Worm (Caenorhabditis elegans) whole organism, L1 larva: ENCODE results near the gene srab-1.

Experiments
- aly-2 ChIP-seq: fragments of 150-350 bp; optimal IDR thresholded peaks from 2 replicates; lab custom pipeline; 2014; ENCODE audit warnings: missing biosample characterization, missing genetic modification characterization
- ces-1 ChIP-seq: fragments of 150-350 bp; optimal IDR thresholded peaks from 2 replicates; lab custom pipeline; 2014; ENCODE audit warnings: missing biosample characterization, missing genetic modification reagents, missing genetic modification characterization
- lin-15B ChIP-seq: fragments of 150-350 bp; sonication (generic microtip); optimal IDR thresholded peaks from 3 replicates; lab custom pipeline; 2014; ENCODE audit warnings: missing biosample characterization, missing genetic modification characterization
- lsy-2 ChIP-seq, 2 experiments: fragments of 150-350 bp; optimal IDR thresholded peaks; 2 replicates each; lab custom pipeline; 2014; ENCODE audit warnings: missing biosample characterization in 2 of 2, missing genetic modification characterization in 2 of 2
- nhr-237 ChIP-seq: fragments of 150-350 bp; optimal IDR thresholded peaks from 2 replicates; lab custom pipeline; 2014; ENCODE audit warnings: missing biosample characterization, missing genetic modification characterization
- snpc-4 ChIP-seq: fragments of 150-350 bp; optimal IDR thresholded peaks from 2 replicates; lab custom pipeline; 2014; ENCODE audit warnings: missing biosample characterization, missing genetic modification characterization
- sox-4 ChIP-seq: sonication (generic microtip); optimal IDR thresholded peaks from 2 replicates; lab custom pipeline; 2016; ENCODE audit warnings: missing genetic modification characterization, missing compliant biosample characterization
- unc-130 ChIP-seq: fragments of 150-350 bp; optimal IDR thresholded peaks from 2 replicates; lab custom pipeline; 2017; ENCODE audit warnings: missing biosample characterization, missing genetic modification characterization, inconsistent platforms
- unc-98 ChIP-seq: fragments of 200-800 bp; sonication (Bioruptor generic); IDR thresholded peaks from 2 replicates; pipeline ENCODE4 v1.3.6; 2022; ENCODE audit warnings: missing genetic modification characterization, missing compliant biosample characterization

DNA sequence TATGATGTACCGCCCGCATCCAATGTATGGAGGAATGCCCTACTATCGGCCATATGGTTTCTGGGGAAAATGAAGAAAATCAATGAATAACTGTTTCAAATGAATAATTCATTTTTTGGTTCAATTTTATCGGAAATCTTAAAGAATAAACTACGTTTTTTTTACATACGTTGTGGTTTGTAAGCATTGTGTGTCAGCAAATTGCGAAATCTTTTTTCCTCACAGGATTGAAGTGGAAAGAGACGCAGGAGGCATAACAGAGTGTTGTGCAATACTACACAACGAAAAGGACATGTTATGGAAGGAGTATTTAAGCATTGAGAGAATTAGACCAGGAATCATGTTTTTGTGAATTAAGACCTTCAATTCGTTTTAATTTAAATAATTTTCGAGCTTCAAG is 29.5 kb upstream of the srab-1 start:
- TF ChIP-seq lsy-2 (tag; optimal IDR thresholded peaks at IDR 0.05; lab: Kevin White, UChicago) (peak in 1 of 2 experiments; percentile 71), aly-2 (tag; lab: Kevin White, UChicago) (no peak), nhr-237 (tag; lab: Kevin White, UChicago) (peak; percentile 22), unc-130 (tag; lab: Kevin White, UChicago) (no peak), ces-1 (no peak), unc-98 (no peak), snpc-4 (tag; lab: Kevin White, UChicago) (no peak), sox-4 (tag; lab: Kevin White, UChicago) (no peak), lin-15B (tag; lab: Kevin White, UChicago) (no peak)
